Worm (Caenorhabditis elegans) whole organism, L4 larva: Measurements from ENCODE around the gene inx-11.

Experiments
- ZK337.2 ChIP-seq: fragments of 200-800 bp; sonication (Bioruptor generic); IDR thresholded peaks from 2 replicates; pipeline ENCODE4 v1.3.6; 2022; ENCODE audit warnings: missing genetic modification reagents, missing genetic modification characterization, missing compliant biosample characterization
- ama-1 ChIP-seq: fragments of 150-350 bp; optimal IDR thresholded peaks from 2 replicates; lab custom pipeline; 2014; ENCODE audit warnings: inconsistent platforms, mixed read lengths
- ceh-82 ChIP-seq: sonication (generic microtip); optimal IDR thresholded peaks from 2 replicates; lab custom pipeline; 2017; ENCODE audit warnings: missing biosample characterization, missing genetic modification characterization
- ces-1 ChIP-seq: fragments of 150-350 bp; sonication (generic microtip); optimal IDR thresholded peaks from 4 replicates; lab custom pipeline; 2014; ENCODE audit warnings: missing biosample characterization, missing genetic modification reagents, missing genetic modification characterization
- fos-1 ChIP-seq: fragments of 150-350 bp; optimal IDR thresholded peaks from 2 replicates; lab custom pipeline; 2014; ENCODE audit warnings: missing biosample characterization, missing genetic modification characterization
- hmg-1.1 ChIP-seq: fragments of 200-800 bp; sonication (Bioruptor generic); IDR thresholded peaks from 2 replicates; pipeline ENCODE4 v1.3.6; 2022; ENCODE audit warnings: missing genetic modification reagents, missing genetic modification characterization, missing compliant biosample characterization
- lin-13 ChIP-seq: fragments of 150-350 bp; optimal IDR thresholded peaks from 2 replicates; lab custom pipeline; 2014; ENCODE audit warnings: missing biosample characterization, missing genetic modification reagents, missing genetic modification characterization
- lin-15B ChIP-seq: fragments of 150-350 bp; sonication (generic microtip); optimal IDR thresholded peaks from 3 replicates; lab custom pipeline; 2014; ENCODE audit warnings: missing biosample characterization, missing genetic modification characterization
- nhr-111 ChIP-seq: fragments of 200-800 bp; sonication (Bioruptor generic); optimal IDR thresholded peaks from 2 replicates; lab custom pipeline; 2018; ENCODE audit warnings: mild to moderate bottlenecking, missing genetic modification characterization, missing compliant biosample characterization
- nhr-28 ChIP-seq: fragments of 150-350 bp; optimal IDR thresholded peaks from 2 replicates; lab custom pipeline; 2014; ENCODE audit warnings: missing biosample characterization, missing genetic modification characterization
- nhr-6 ChIP-seq: fragments of 150-350 bp; optimal IDR thresholded peaks from 2 replicates; lab custom pipeline; 2014; ENCODE audit warnings: missing biosample characterization, missing genetic modification characterization
- php-3 ChIP-seq: fragments of 200-800 bp; sonication (Bioruptor generic); IDR thresholded peaks from 2 replicates; pipeline ENCODE4 v1.3.6; 2022; ENCODE audit warnings: missing genetic modification reagents, missing genetic modification characterization, missing compliant biosample characterization
- snpc-4 ChIP-seq: fragments of 150-350 bp; optimal IDR thresholded peaks from 2 replicates; lab custom pipeline; 2014; ENCODE audit warnings: missing biosample characterization, missing genetic modification characterization
- unc-62 ChIP-seq, 3 experiments: fragments of 150-350 bp in 1 of 3; sonication (generic microtip); optimal IDR thresholded peaks in 2 of 3; peaks in 1 of 3; 1 replicate in 1 of 3; 2 replicates in 2 of 3; lab custom pipeline; 2014 to 2017; ENCODE audit warnings: missing biosample characterization in 3 of 3, missing genetic modification characterization in 3 of 3, missing genetic modification reagents in 3 of 3, missing genotype in 1 of 3

DNA sequence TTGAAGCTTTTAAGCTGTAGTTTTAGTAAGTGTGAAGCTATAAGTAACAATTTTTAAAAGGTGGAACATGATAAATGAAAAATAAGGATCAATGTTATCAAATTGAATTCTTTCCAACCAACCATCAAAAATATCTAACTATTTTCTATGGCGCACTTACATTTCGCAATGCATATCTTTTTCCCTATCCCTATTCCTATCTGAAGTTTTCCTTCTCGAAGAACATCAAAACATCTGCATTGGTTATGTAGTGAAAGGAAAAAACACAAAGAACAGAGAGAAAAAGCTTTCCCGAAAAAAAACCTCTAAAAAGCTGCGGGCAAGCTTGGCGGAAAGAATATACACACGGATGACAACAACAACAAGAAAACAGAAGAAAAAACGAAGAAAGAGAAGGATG is 26.5 kb upstream of the inx-11 start:
- TF ChIP-seq ama-1 (lab: Kevin White, UChicago), result no peak
- TF ChIP-seq fos-1, result no peak
- no peak for TF ChIP-seq lin-15B
- TF ChIP-seq hmg-1.1 (GFP tag; lab: Robert Waterston, UW), result no peak
- no peak for TF ChIP-seq snpc-4 (tag; lab: Kevin White, UChicago)
- no peak for TF ChIP-seq nhr-28 (tag; lab: Kevin White, UChicago)
- no peak for TF ChIP-seq ces-1 (GFP tag; lab: Kevin White, UChicago)
- no peak for TF ChIP-seq nhr-6 (tag; lab: Kevin White, UChicago)
- TF ChIP-seq unc-62 (GFP tag; optimal IDR thresholded peaks at IDR 0.05 in 1 of 2; lab: Kevin White, UChicago), result no peak
- no peak for TF ChIP-seq unc-62 (tag; optimal IDR thresholded peaks at IDR 0.05; lab: Kevin White, UChicago)
- TF ChIP-seq ZK337.2 (GFP tag; lab: Robert Waterston, UW), result no peak
- no peak for TF ChIP-seq php-3
- TF ChIP-seq nhr-111 (GFP tag; lab: Kevin White, UChicago), result no peak
- TF ChIP-seq lin-13 (GFP tag; lab: Kevin White, UChicago), result no peak
- TF ChIP-seq ceh-82 (tag; lab: Kevin White, UChicago), result no peak
